ENCODE assay signal across 4 fruit fly cellular contexts in genomic region chr3L:16046387-16047066, dm6.
A peak's percentile ranks its signal among the peaks of the same experiment; 100 is the strongest.
TF ChIP-seq lines count a peak whose summit lies in the region.

No protein-coding gene starts in this region.

TF ChIP-seq in whole organism, adult, 20 proteins besides CTCF, POLR2A, EP300 and RAD21 (continued from another document):
- TF ChIP-seq tj (GFP tag; optimal IDR thresholded peaks at IDR 0.05; lab: Kevin White, UChicago) (no peak), CG12768 (GFP tag; optimal IDR thresholded peaks at IDR 0.05; lab: Kevin White, UChicago) (peak; percentile 76)
TF ChIP-seq in whole organism, adult: peak in this region for 14.

TF ChIP-seq in whole organism, embryonic, 481 proteins besides CTCF, POLR2A, EP300 and RAD21 (continued from another document and continues in another):
- TF ChIP-seq CG9797 (GFP tag; optimal IDR thresholded peaks at IDR 0.05; lab: Kevin White, UChicago), result peak; percentile 19
- TF ChIP-seq so (GFP tag; IDR thresholded peaks at IDR 0.05; lab: Robert Waterston, UW), result peak; percentile 24; the same call in 1 of the 3 replicates
- no peak for TF ChIP-seq CG12744 (GFP tag; optimal IDR thresholded peaks at IDR 0.05; lab: Kevin White, UChicago)
- TF ChIP-seq cas (GFP tag; IDR thresholded peaks at IDR 0.05; lab: Robert Waterston, UW), result 0 out of 2 replicates have a peak, but pooled peaks have one; percentile 45
- TF ChIP-seq nmo (GFP tag; optimal IDR thresholded peaks at IDR 0.05; lab: Kevin White, UChicago), result peak; percentile 4
- TF ChIP-seq oc (tag; optimal IDR thresholded peaks at IDR 0.05; lab: Kevin White, UChicago), result peak; percentile 81
- peak; percentile 47 for TF ChIP-seq gsb-n (tag; optimal IDR thresholded peaks at IDR 0.05; lab: Kevin White, UChicago)
- peak; percentile 18 for TF ChIP-seq CG7987 (GFP tag; optimal IDR thresholded peaks at IDR 0.05; lab: Kevin White, UChicago)
- peak; percentile 21 for TF ChIP-seq Fer1 (GFP tag; optimal IDR thresholded peaks at IDR 0.05; lab: Kevin White, UChicago)
- no peak for TF ChIP-seq CHES-1-like (GFP tag; optimal IDR thresholded peaks at IDR 0.05; lab: Kevin White, UChicago)
- no peak for TF ChIP-seq CG10565 (GFP tag; optimal IDR thresholded peaks at IDR 0.05; lab: Kevin White, UChicago)
- TF ChIP-seq Mes4 (GFP tag; optimal IDR thresholded peaks at IDR 0.05; lab: Kevin White, UChicago), result peak; percentile 44
- TF ChIP-seq sc (optimal IDR thresholded peaks at IDR 0.05; lab: Kevin White, UChicago), result no peak
- no peak for TF ChIP-seq sc (GFP tag; optimal IDR thresholded peaks at IDR 0.05; lab: Kevin White, UChicago)
- TF ChIP-seq Drgx (GFP tag; IDR thresholded peaks at IDR 0.05; lab: Robert Waterston, UW), result peak; percentile 62
- 0 out of 2 replicates have a peak, but pooled peaks have one; percentile 24 for TF ChIP-seq ato (GFP tag; IDR thresholded peaks at IDR 0.05; lab: Robert Waterston, UW; ENCODE audit: partially characterized antibody)
- TF ChIP-seq CG12236 (GFP tag; optimal IDR thresholded peaks at IDR 0.05; lab: Kevin White, UChicago), result no peak
- peak; percentile 4 for TF ChIP-seq Nf-YC (tag; optimal IDR thresholded peaks at IDR 0.05; lab: Kevin White, UChicago)
- TF ChIP-seq CG12071 (GFP tag; optimal IDR thresholded peaks at IDR 0.05; lab: Kevin White, UChicago), result peak; percentile 14
- TF ChIP-seq schlank (tag; optimal IDR thresholded peaks at IDR 0.05; lab: Kevin White, UChicago), result peak; percentile 5
- peak; percentile 52 for TF ChIP-seq tap (tag; optimal IDR thresholded peaks at IDR 0.05; lab: Kevin White, UChicago)
- TF ChIP-seq MESR4 (GFP tag; optimal IDR thresholded peaks at IDR 0.05; lab: Kevin White, UChicago), result peak; percentile 57
- peak; percentile 66; the same call in 1 of the 3 replicates for TF ChIP-seq gce (GFP tag; IDR thresholded peaks at IDR 0.05; lab: Robert Waterston, UW)
- peak; percentile 23 for TF ChIP-seq lab (GFP tag; optimal IDR thresholded peaks at IDR 0.05; lab: Kevin White, UChicago)
- no peak for TF ChIP-seq CG12104 (GFP tag; optimal IDR thresholded peaks at IDR 0.05; lab: Kevin White, UChicago)
- TF ChIP-seq kni (GFP tag; optimal IDR thresholded peaks at IDR 0.05; lab: Kevin White, UChicago), result peak; percentile 81
- peak; percentile 58; the same call in 1 of the 2 replicates for TF ChIP-seq bbx (GFP tag; IDR thresholded peaks at IDR 0.05; lab: Robert Waterston, UW; ENCODE audit: partially characterized antibody)
- TF ChIP-seq otp (GFP tag; IDR thresholded peaks at IDR 0.05; lab: Robert Waterston, UW), result peak; percentile 55; the same call in 1 of the 3 replicates
- peak; percentile 53 for TF ChIP-seq exex (tag; optimal IDR thresholded peaks at IDR 0.05; lab: Kevin White, UChicago)
- TF ChIP-seq z (GFP tag; IDR thresholded peaks at IDR 0.05; lab: Robert Waterston, UW), result peak; percentile 61; the same call in 2 of the 3 replicates
- TF ChIP-seq CG11456 (GFP tag; IDR thresholded peaks at IDR 0.05; lab: Robert Waterston, UW), result peak; percentile 46; the same call in 1 of the 3 replicates
- TF ChIP-seq HmgZ (tag; optimal IDR thresholded peaks at IDR 0.05; lab: Kevin White, UChicago), result peak; percentile 78
- peak; percentile 15; the same call in 1 of the 3 replicates for TF ChIP-seq tgo (GFP tag; IDR thresholded peaks at IDR 0.05; lab: Robert Waterston, UW)
- no peak for TF ChIP-seq org-1 (GFP tag; optimal IDR thresholded peaks at IDR 0.05; lab: Kevin White, UChicago)
- TF ChIP-seq amos (GFP tag; IDR thresholded peaks at IDR 0.05; lab: Robert Waterston, UW; ENCODE audit: partially characterized antibody), result peak; percentile 44; the same call in 1 of the 2 replicates
- TF ChIP-seq bsh (GFP tag; optimal IDR thresholded peaks at IDR 0.05; lab: Kevin White, UChicago), result peak in 1 of 2 experiments; percentile 9
- TF ChIP-seq HLHmδ (GFP tag; optimal IDR thresholded peaks at IDR 0.05; lab: Kevin White, UChicago), result peak; percentile 2
- TF ChIP-seq H15 (GFP tag; IDR thresholded peaks at IDR 0.05; lab: Robert Waterston, UW), result no peak
- no peak for TF ChIP-seq hbn (GFP tag; IDR thresholded peaks at IDR 0.05; lab: Robert Waterston, UW; ENCODE audit: partially characterized antibody)
- peak; percentile 5 for TF ChIP-seq Xbp1 (GFP tag; optimal IDR thresholded peaks at IDR 0.05; lab: Kevin White, UChicago)

TF ChIP-seq in whole organism, prepupa, 60 proteins besides CTCF, POLR2A, EP300 and RAD21 (continued from another document):
- TF ChIP-seq Eip93F (GFP tag; optimal IDR thresholded peaks at IDR 0.05; lab: Kevin White, UChicago) (peak; percentile 32), Sox102F (GFP tag; optimal IDR thresholded peaks at IDR 0.05; lab: Kevin White, UChicago) (peak; percentile 32), Sox14 (GFP tag; optimal IDR thresholded peaks at IDR 0.05; lab: Kevin White, UChicago) (peak; percentile 13), CG32006 (GFP tag; optimal IDR thresholded peaks at IDR 0.05; lab: Kevin White, UChicago) (no peak), CG6163 (GFP tag; IDR thresholded peaks at IDR 0.05; lab: Robert Waterston, UW) (peak; percentile 60; the same call in 2 of the 3 replicates), CG8319 (GFP tag; optimal IDR thresholded peaks at IDR 0.05; lab: Kevin White, UChicago) (peak; percentile 23), CG4318 (GFP tag; optimal IDR thresholded peaks at IDR 0.05; lab: Kevin White, UChicago) (no peak), CG1621 (tag; optimal IDR thresholded peaks at IDR 0.05; lab: Kevin White, UChicago) (peak; percentile 30), topi (GFP tag; optimal IDR thresholded peaks at IDR 0.05; lab: Kevin White, UChicago) (peak; percentile 34), OdsH (GFP tag; optimal IDR thresholded peaks at IDR 0.05; lab: Kevin White, UChicago) (no peak), Met (GFP tag; optimal IDR thresholded peaks at IDR 0.05; lab: Kevin White, UChicago) (peak; percentile 48), Hr4 (GFP tag; optimal IDR thresholded peaks at IDR 0.05; lab: Kevin White, UChicago) (no peak), Blimp-1 (GFP tag; optimal IDR thresholded peaks at IDR 0.05; lab: Kevin White, UChicago) (no peak), CG11902 (GFP tag; optimal IDR thresholded peaks at IDR 0.05; lab: Kevin White, UChicago) (no peak), net (GFP tag; optimal IDR thresholded peaks at IDR 0.05; lab: Kevin White, UChicago) (peak; percentile 24), eg (GFP tag; IDR thresholded peaks at IDR 0.05; lab: Robert Waterston, UW) (peak; percentile 63; the same call in 1 of the 3 replicates), Hr38 (GFP tag; optimal IDR thresholded peaks at IDR 0.05; lab: Kevin White, UChicago) (no peak), Eip75B (GFP tag; optimal IDR thresholded peaks at IDR 0.05; lab: Kevin White, UChicago) (no peak), fd85E (GFP tag; optimal IDR thresholded peaks at IDR 0.05; lab: Kevin White, UChicago) (peak; percentile 35), CG10669 (GFP tag; optimal IDR thresholded peaks at IDR 0.05; lab: Kevin White, UChicago) (no peak), Gug (GFP tag; IDR thresholded peaks at IDR 0.05; lab: Robert Waterston, UW) (no peak), Smox (GFP tag; optimal IDR thresholded peaks at IDR 0.05; lab: Kevin White, UChicago) (no peak), CG6854 (GFP tag; optimal IDR thresholded peaks at IDR 0.05; lab: Kevin White, UChicago) (peak; percentile 49), CG16779 (tag; optimal IDR thresholded peaks at IDR 0.05; lab: Kevin White, UChicago) (no peak), salr (GFP tag; optimal IDR thresholded peaks at IDR 0.05; lab: Kevin White, UChicago) (no peak), fkh (GFP tag; optimal IDR thresholded peaks at IDR 0.05; lab: Kevin White, UChicago) (peak; percentile 93), CG8632 (GFP tag; optimal IDR thresholded peaks at IDR 0.05; lab: Kevin White, UChicago) (no peak), svp (GFP tag; lab: Kevin White, UChicago) (peak; percentile 67)

TF ChIP-seq in whole organism, wandering third instar larva, 38 proteins besides CTCF, POLR2A, EP300 and RAD21 (continued from another document):
- TF ChIP-seq brk (GFP tag; optimal IDR thresholded peaks at IDR 0.05; lab: Kevin White, UChicago) (peak; percentile 60), woc (GFP tag; optimal IDR thresholded peaks at IDR 0.05; lab: Kevin White, UChicago) (no peak), h (GFP tag; optimal IDR thresholded peaks at IDR 0.05; lab: Kevin White, UChicago) (no peak), dl (GFP tag; optimal IDR thresholded peaks at IDR 0.05; lab: Kevin White, UChicago; ENCODE audit: insufficient read depth in 1 of 2, partially characterized antibody in 2 of 2) (peak in 1 of 2 experiments; percentile 67), Hnf4 (GFP tag; optimal IDR thresholded peaks at IDR 0.05; lab: Kevin White, UChicago) (peak; percentile 43), Hr83 (GFP tag; optimal IDR thresholded peaks at IDR 0.05; lab: Kevin White, UChicago; ENCODE audit: poor library complexity, severe bottlenecking) (peak; percentile 50), N (GFP tag; optimal IDR thresholded peaks at IDR 0.05; lab: Kevin White, UChicago) (no peak), Abd-B (GFP tag; optimal IDR thresholded peaks at IDR 0.05; lab: Kevin White, UChicago) (no peak), dsf (GFP tag; optimal IDR thresholded peaks at IDR 0.05; lab: Kevin White, UChicago; ENCODE audit: borderline replicate concordance) (no peak), GATAd (GFP tag; optimal IDR thresholded peaks at IDR 0.05; lab: Kevin White, UChicago) (no peak), fru (GFP tag; optimal IDR thresholded peaks at IDR 0.05; lab: Kevin White, UChicago) (no peak), Dif (GFP tag; optimal IDR thresholded peaks at IDR 0.05; lab: Kevin White, UChicago; ENCODE audit: partially characterized antibody) (peak; percentile 85), Vsx2 (GFP tag; optimal IDR thresholded peaks at IDR 0.05; lab: Kevin White, UChicago; ENCODE audit: partially characterized antibody) (peak; percentile 90), OdsH (GFP tag; optimal IDR thresholded peaks at IDR 0.05; lab: Kevin White, UChicago) (peak; percentile 41)
